Fruit fly (Drosophila melanogaster) whole organism, larva: ENCODE data around the gene mub.

Experiments used
- noc ChIP-seq: fragments of 200-800 bp; sonication (Bioruptor generic); optimal IDR thresholded peaks from 3 replicates; lab custom pipeline; 2019; ENCODE audit warnings: missing biosample characterization, mild to moderate bottlenecking, missing genetic modification characterization, moderate library complexity

The mub gene

dm6 chr3L:21839720-21840641 lies 4.6 kb upstream of the mub start:
- TF ChIP-seq noc (tag; lab: Kevin White, UChicago) = peak; percentile 87

- TF ChIP-seq noc (tag; lab: Kevin White, UChicago) = no peak
These were observed 4.0 kb upstream of the mub start for dm6 chr3L:21840642-21840987.

DNA sequence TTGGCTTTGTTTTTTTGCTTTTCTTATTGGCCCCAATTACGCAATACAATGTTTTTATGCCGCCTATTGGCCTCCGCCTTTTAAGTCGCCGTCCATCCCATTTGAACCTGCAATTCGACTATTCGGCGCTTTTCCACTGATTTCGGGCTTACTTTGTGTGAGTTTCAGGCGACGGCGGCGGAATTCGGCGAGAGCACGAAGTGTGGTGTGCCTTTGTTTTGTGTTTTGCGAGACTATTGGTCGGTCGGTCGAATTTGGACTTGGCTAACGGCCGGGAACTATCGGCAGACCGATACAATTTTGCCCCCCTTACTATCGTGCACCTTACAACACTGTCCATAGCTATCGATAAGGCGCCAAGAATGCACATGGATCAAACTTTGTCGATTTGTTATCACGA lies 3.5 kb upstream of the mub start, which contains the start of gene P5CDh1:
P5CDh1 (minus strand) TSS at position 278 of the 400 bp plus-strand sequence.
- TF ChIP-seq noc (tag; lab: Kevin White, UChicago) = no peak

dm6 chr3L:21842286-21842685 lies 2.3 kb upstream of the mub start, which contains the start of gene CG14563:
CG14563 (minus strand) TSS chr3L:21842386.
- TF ChIP-seq noc (tag; lab: Kevin White, UChicago) = no peak

DNA sequence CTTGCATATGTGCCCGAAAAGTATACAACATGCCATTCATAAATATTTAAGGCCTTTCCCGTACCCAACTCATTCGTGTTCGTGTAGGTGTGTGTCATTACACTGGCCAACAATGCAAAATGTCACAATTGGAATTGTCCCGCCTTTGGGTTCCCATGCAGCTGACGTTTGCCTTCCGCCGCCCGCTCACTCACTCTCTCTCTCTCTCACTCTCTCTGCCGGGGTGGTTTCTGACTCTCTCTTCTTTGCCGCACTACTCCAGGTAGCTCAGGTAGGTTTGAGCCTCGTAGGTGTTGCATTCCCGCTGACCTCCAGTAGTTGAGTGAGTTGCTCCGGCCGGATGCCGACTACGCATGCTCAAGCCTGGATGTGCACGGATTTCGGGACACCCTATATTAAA lies 1.3 kb upstream of the mub start:
- TF ChIP-seq noc (tag; lab: Kevin White, UChicago) = no peak

dm6 chr3L:21846591-21846990 lies 2.0 kb downstream of the mub start:
- no peak for TF ChIP-seq noc (tag; lab: Kevin White, UChicago)

DNA sequence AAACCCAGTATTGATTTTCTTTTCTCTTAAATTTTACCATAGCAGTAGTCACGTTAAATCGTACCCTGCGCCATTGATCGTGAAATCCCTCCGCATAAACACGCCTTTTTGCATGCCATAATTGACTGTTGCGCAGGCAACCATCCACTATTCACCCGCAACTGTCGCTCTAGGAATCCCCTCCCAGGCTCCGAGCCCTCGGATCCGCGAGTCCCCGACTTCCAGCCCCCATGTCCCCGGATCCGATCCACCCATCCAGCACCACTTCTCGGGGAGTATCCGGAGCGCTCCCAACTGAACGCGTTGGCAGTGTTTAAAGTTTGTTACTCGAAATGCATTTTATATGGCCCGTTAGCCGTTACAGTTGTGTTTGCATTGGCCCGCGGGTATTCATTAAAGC lies 3.7 kb downstream of the mub start:
- TF ChIP-seq noc (tag; lab: Kevin White, UChicago) = no peak

- TF ChIP-seq noc (tag; lab: Kevin White, UChicago) = no peak
These were observed 14.9 kb downstream of the mub start for dm6 chr3L:21859299-21860052.

DNA sequence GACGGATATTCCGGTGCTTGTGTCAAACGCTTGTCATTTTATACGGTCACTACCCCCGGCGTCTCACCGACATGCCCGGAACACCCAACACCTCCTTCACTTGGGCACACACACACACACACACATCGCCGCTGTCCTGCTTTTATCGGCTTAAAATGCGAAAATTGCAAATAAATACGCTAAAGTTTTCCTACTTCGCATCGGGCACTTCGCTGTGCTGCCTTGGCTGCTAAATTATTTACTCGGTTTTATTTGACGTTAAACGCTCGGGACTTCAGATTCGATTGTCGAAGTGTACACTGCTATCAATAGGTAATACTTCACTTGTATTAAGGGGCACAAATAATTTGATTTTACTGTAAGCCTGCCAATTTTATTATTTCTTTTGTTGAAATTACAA lies 27.2 kb downstream of the mub start:
- TF ChIP-seq noc (tag; lab: Kevin White, UChicago) = no peak

- no peak for TF ChIP-seq noc (tag; lab: Kevin White, UChicago)
These were observed 33.7 kb downstream of the mub start for dm6 chr3L:21878285-21878684.

DNA sequence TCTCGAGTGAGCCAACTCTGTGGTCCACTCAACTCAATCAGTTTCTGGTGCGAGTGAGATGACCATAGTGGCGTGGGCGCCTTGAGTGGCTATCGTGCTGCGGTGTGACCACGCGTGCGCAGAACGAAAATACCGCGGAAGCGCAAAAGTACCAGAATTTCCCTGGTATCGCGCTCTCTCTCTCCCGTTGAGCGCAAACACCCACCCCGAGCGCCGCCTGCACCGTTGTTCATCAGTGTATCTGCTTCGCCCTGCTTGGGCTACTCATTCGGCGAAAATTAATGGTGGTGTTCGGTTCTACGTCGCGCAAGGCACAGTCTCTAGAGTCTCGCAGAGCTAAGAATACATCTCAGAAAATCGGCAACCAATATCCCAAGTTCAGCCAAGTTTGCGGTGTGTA lies 34.8 kb downstream of the mub start:
- peak; percentile 32 for TF ChIP-seq noc (tag; lab: Kevin White, UChicago)

dm6 chr3L:21880398-21880810 lies 35.8 kb downstream of the mub start:
- TF ChIP-seq noc (tag; lab: Kevin White, UChicago) = peak; percentile 90

- TF ChIP-seq noc (tag; lab: Kevin White, UChicago) = no peak
These were observed 37.5 kb downstream of the mub start for dm6 chr3L:21882075-21882474.

DNA sequence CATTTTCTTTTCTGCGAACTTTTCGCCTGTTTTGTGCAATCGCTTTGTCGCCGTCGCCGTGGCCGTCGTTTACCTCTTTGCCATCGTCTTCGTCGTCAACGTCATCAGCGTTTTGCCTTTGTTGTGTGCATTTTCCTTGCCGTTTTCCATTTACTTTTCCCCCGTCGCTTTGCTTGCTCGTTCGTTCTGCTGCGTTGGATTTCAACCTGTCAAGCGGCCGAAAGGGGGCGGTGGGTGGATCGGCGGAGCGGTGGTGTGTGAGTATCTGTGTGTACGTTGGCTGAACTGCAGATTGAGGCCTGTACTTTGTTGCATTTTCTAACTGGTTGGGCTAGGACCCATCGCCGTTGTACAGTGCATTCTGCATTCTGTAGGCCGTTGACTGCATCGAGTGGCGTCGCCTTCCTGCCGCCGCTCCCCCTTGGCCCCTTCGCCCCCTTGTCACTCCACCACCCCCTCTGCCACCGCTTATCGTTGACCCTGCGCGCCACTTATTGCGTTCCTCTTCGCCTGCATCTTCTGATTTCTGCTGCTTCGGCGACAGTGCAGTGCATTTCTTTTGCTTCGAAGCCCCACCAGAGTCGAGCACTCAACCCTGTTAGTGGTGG lies 38.5 kb downstream of the mub start:
- TF ChIP-seq noc (tag; lab: Kevin White, UChicago) = no peak

DNA sequence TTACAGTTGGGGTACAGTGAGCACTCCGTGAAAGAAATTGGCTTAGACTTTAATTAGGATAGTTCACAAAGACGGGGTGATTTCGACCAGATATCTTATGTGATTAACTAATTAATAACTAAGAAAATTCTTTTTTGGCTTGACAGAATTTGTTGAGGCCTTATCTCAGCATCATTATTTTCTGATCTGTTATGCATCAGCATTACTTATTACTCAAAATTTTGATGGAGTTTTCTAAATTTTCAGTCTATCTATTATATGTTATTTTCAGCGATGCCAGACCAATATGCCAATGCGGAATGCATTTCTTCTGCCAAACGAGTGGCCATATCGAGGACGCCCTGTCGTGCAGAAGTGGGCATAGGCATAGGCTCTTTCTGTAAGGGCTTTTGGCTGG lies 39.0 kb downstream of the mub start:
- TF ChIP-seq noc (tag; lab: Kevin White, UChicago) = no peak

DNA sequence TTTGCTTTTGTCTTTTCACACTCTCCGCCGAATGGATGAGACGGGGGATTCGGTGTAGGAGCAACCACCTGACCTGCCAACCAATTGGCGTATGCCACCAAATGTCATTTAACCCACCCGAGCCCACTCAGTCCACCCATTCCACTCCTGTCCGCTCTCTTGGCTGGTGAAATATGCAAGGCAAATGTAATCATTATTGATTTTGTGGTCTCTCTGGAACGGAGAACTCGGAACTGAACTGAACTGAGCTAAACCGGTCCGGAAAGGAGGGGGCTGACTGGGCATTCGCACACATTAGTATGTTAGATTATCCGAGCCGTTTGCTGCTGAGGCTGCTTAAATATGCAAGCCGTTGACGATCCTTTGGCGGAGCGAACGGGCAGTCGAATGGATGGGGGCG lies 39.5 kb downstream of the mub start:
- no peak for TF ChIP-seq noc (tag; lab: Kevin White, UChicago)
